Worm (Caenorhabditis elegans): ENCODE measurements around the gene EEED8.2.

EEED8.2 gene

ce11 chrII:5416204-5416764 is at the start of gene EEED8.2:
Gene EEED8.2 (plus strand): TSS chrII:5416714.
- TF ChIP-seq tbx-11 (GFP tag; IDR thresholded peaks at IDR 0.05) (no peak), tbx-37 (GFP tag; conservative IDR thresholded peaks at IDR 0.05) (no peak), aly-1 (tag; optimal IDR thresholded peaks at IDR 0.05) (no peak), scrt-1 (GFP tag; IDR thresholded peaks at IDR 0.05) (no peak), hmg-4 (GFP tag; optimal IDR thresholded peaks at IDR 0.05) (no peak), ceh-13 (GFP tag; optimal IDR thresholded peaks at IDR 0.05) (no peak), F13C5.2 (tag; optimal IDR thresholded peaks at IDR 0.05) (no peak), hmbx-1 (tag; optimal IDR thresholded peaks at IDR 0.05) (no peak), sea-1 (GFP tag; conservative IDR thresholded peaks at IDR 0.05) (no peak), B0310.2 (tag; optimal IDR thresholded peaks at IDR 0.05) (no peak), pes-1 (GFP tag; IDR thresholded peaks at IDR 0.05) (no peak), ets-7 (tag; optimal IDR thresholded peaks at IDR 0.05) (no peak), flt-1 (GFP tag; IDR thresholded peaks at IDR 0.05) (no peak), hnd-1 (tag; optimal IDR thresholded peaks at IDR 0.05) (no peak), ceh-36 (tag; optimal IDR thresholded peaks at IDR 0.05) (no peak), ama-1 (optimal IDR thresholded peaks at IDR 0.05) (no peak), tra-4 (tag; optimal IDR thresholded peaks at IDR 0.05) (no peak)

ce11 chrII:5370641-5371040 is 45.9 kb upstream of the EEED8.2 start, which contains the start of gene F09E5.12:
Gene F09E5.12 (minus strand): TSS chrII:5370741.
- TF ChIP-seq tra-4 (tag; optimal IDR thresholded peaks at IDR 0.05) (no peak), ceh-13 (GFP tag; optimal IDR thresholded peaks at IDR 0.05) (no peak), ceh-36 (tag; optimal IDR thresholded peaks at IDR 0.05) (no peak), hnd-1 (tag; optimal IDR thresholded peaks at IDR 0.05) (no peak), hmbx-1 (tag; optimal IDR thresholded peaks at IDR 0.05) (no peak), scrt-1 (GFP tag; IDR thresholded peaks at IDR 0.05) (no peak), hmg-4 (GFP tag; optimal IDR thresholded peaks at IDR 0.05) (no peak), ama-1 (optimal IDR thresholded peaks at IDR 0.05) (no peak), sea-1 (GFP tag; conservative IDR thresholded peaks at IDR 0.05) (no peak), aly-1 (tag; optimal IDR thresholded peaks at IDR 0.05) (no peak), pes-1 (GFP tag; IDR thresholded peaks at IDR 0.05) (no peak), tbx-37 (GFP tag; conservative IDR thresholded peaks at IDR 0.05) (no peak), B0310.2 (tag; optimal IDR thresholded peaks at IDR 0.05) (no peak)

- no peak for TF ChIP-seq ama-1 (optimal IDR thresholded peaks at IDR 0.05)
- TF ChIP-seq aly-1 (tag; optimal IDR thresholded peaks at IDR 0.05) = no peak
- 0 out of 2 replicates have a peak, but pooled peaks have one; percentile 54 for TF ChIP-seq flt-1 (GFP tag; IDR thresholded peaks at IDR 0.05)
- TF ChIP-seq hnd-1 (tag; optimal IDR thresholded peaks at IDR 0.05) = no peak
- TF ChIP-seq ceh-13 (GFP tag; optimal IDR thresholded peaks at IDR 0.05) = no peak
- no peak for TF ChIP-seq pes-1 (GFP tag; IDR thresholded peaks at IDR 0.05)
- TF ChIP-seq hmg-4 (GFP tag; optimal IDR thresholded peaks at IDR 0.05) = peak; percentile 20
- TF ChIP-seq F13C5.2 (tag; optimal IDR thresholded peaks at IDR 0.05) = peak; percentile 36
- no peak for TF ChIP-seq B0310.2 (tag; optimal IDR thresholded peaks at IDR 0.05)
- TF ChIP-seq sea-1 (GFP tag; conservative IDR thresholded peaks at IDR 0.05) = no peak
- TF ChIP-seq ets-7 (tag; optimal IDR thresholded peaks at IDR 0.05) = no peak
- TF ChIP-seq tra-4 (tag; optimal IDR thresholded peaks at IDR 0.05) = no peak
- no peak for TF ChIP-seq scrt-1 (GFP tag; IDR thresholded peaks at IDR 0.05)
- TF ChIP-seq tbx-37 (GFP tag; conservative IDR thresholded peaks at IDR 0.05) = 0 out of 2 replicates have a peak, but pooled peaks have one; percentile 27
Measured at ce11 chrII:5373275-5374047, 43.1 kb upstream of the EEED8.2 start, which contains the start of the genes agt-2 and F09E5.3. Gene agt-2 (minus strand): TSS chrII:5373827. Gene F09E5.3 (plus strand): TSS chrII:5373997.

ce11 chrII:5374967-5375366 is 41.5 kb upstream of the EEED8.2 start, which contains the start of gene algn-2:
Gene algn-2 (plus strand): TSS chrII:5375267.
- no peak for TF ChIP-seq hmbx-1 (tag; optimal IDR thresholded peaks at IDR 0.05)
- no peak for TF ChIP-seq ets-7 (tag; optimal IDR thresholded peaks at IDR 0.05)
- TF ChIP-seq hnd-1 (tag; optimal IDR thresholded peaks at IDR 0.05) = no peak
- no peak for TF ChIP-seq tbx-11 (GFP tag; IDR thresholded peaks at IDR 0.05)
- TF ChIP-seq aly-1 (tag; optimal IDR thresholded peaks at IDR 0.05) = no peak
- no peak for TF ChIP-seq scrt-1 (GFP tag; IDR thresholded peaks at IDR 0.05)
- TF ChIP-seq ceh-36 (tag; optimal IDR thresholded peaks at IDR 0.05) = no peak
- no peak for TF ChIP-seq tra-4 (tag; optimal IDR thresholded peaks at IDR 0.05)
- TF ChIP-seq hmg-4 (GFP tag; optimal IDR thresholded peaks at IDR 0.05) = no peak
- no peak for TF ChIP-seq pes-1 (GFP tag; IDR thresholded peaks at IDR 0.05)
- TF ChIP-seq B0310.2 (tag; optimal IDR thresholded peaks at IDR 0.05) = no peak
- TF ChIP-seq flt-1 (GFP tag; IDR thresholded peaks at IDR 0.05) = no peak
- no peak for TF ChIP-seq ama-1 (optimal IDR thresholded peaks at IDR 0.05)

- TF ChIP-seq tbx-11 (GFP tag; IDR thresholded peaks at IDR 0.05) = no peak
- TF ChIP-seq flt-1 (GFP tag; IDR thresholded peaks at IDR 0.05) = no peak
- no peak for TF ChIP-seq hmbx-1 (tag; optimal IDR thresholded peaks at IDR 0.05)
- TF ChIP-seq hmg-4 (GFP tag; optimal IDR thresholded peaks at IDR 0.05) = no peak
- TF ChIP-seq hnd-1 (tag; optimal IDR thresholded peaks at IDR 0.05) = no peak
- no peak for TF ChIP-seq ets-7 (tag; optimal IDR thresholded peaks at IDR 0.05)
- no peak for TF ChIP-seq ama-1 (optimal IDR thresholded peaks at IDR 0.05)
Measured at ce11 chrII:5377467-5378238, 38.9 kb upstream of the EEED8.2 start, which contains the start of gene prdx-2. Gene prdx-2 (plus strand): TSS chrII:5378195.

- no peak for TF ChIP-seq tbx-37 (GFP tag; conservative IDR thresholded peaks at IDR 0.05)
Measured at ce11 chrII:5378239-5378521, 38.3 kb upstream of the EEED8.2 start.

ce11 chrII:5379614-5380077 is 36.9 kb upstream of the EEED8.2 start, which contains the start of gene pkc-3:
Gene pkc-3 (plus strand): TSS chrII:5380027.
- TF ChIP-seq tbx-11 (GFP tag; IDR thresholded peaks at IDR 0.05) = no peak
- peak; percentile 41 for TF ChIP-seq hmg-4 (GFP tag; optimal IDR thresholded peaks at IDR 0.05)
